Worm (Caenorhabditis elegans): Measurements from ENCODE around the gene zip-10.

DNA sequence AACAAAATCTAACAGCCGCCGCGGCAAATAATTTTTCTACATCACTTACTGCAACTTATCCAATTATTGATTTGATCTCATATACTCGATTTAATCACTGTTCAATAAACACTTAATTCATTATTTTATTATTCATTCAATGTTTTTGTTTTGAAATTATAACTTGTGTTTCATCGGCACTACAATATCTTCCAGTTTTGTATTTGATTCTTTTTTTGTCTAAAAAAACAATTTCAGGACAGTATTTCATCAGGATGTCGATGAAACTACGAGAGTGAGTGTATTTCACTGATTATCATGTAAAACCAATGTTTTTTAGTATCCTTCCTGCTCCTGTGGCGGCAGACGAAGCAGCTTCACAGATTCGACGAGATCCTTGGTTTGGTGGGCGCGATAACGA, 5.3 kb downstream of the zip-10 start, which contains the start of gene skp-1:
- TF ChIP-seq tbx-11 (GFP tag; IDR thresholded peaks at IDR 0.05) = no peak
- no peak for TF ChIP-seq ama-1 (optimal IDR thresholded peaks at IDR 0.05)
- TF ChIP-seq B0310.2 (tag; optimal IDR thresholded peaks at IDR 0.05) = no peak
- no peak for TF ChIP-seq ceh-13 (GFP tag; optimal IDR thresholded peaks at IDR 0.05)
- no peak for TF ChIP-seq hmbx-1 (tag; optimal IDR thresholded peaks at IDR 0.05)
- no peak for TF ChIP-seq sea-1 (GFP tag; conservative IDR thresholded peaks at IDR 0.05)
- TF ChIP-seq hmg-4 (GFP tag; optimal IDR thresholded peaks at IDR 0.05) = no peak
- TF ChIP-seq F13C5.2 (tag; optimal IDR thresholded peaks at IDR 0.05) = no peak
- TF ChIP-seq pes-1 (GFP tag; IDR thresholded peaks at IDR 0.05) = no peak
- TF ChIP-seq flt-1 (GFP tag; IDR thresholded peaks at IDR 0.05) = no peak
- TF ChIP-seq tra-4 (tag; optimal IDR thresholded peaks at IDR 0.05) = no peak
- no peak for TF ChIP-seq ets-7 (tag; optimal IDR thresholded peaks at IDR 0.05)
- no peak for TF ChIP-seq ceh-36 (tag; optimal IDR thresholded peaks at IDR 0.05)
- TF ChIP-seq hnd-1 (tag; optimal IDR thresholded peaks at IDR 0.05) = no peak
